Fruit fly (Drosophila melanogaster): ENCODE measurements around the gene Sras.
A peak's percentile ranks its signal among the peaks of the same experiment; 100 is the strongest.

Sras gene

dm6 chr3L:5611732-5612250, 48.2 kb downstream of the Sras start (continued):
- TF ChIP-seq eve (GFP tag; optimal IDR thresholded peaks at IDR 0.05), result peak in 1 of 2 experiments; percentile 94
- TF ChIP-seq croc (GFP tag; conservative IDR thresholded peaks at IDR 0.05), result peak; percentile 78
- peak; percentile 93 for TF ChIP-seq gem (tag; optimal IDR thresholded peaks at IDR 0.05)
- no peak for TF ChIP-seq Bgb (GFP tag; IDR thresholded peaks at IDR 0.05; ENCODE audit: partially characterized antibody)
- peak; percentile 43; the same call in 1 of the 2 replicates for TF ChIP-seq CG32772 (GFP tag; IDR thresholded peaks at IDR 0.05)
- TF ChIP-seq HLH4C (GFP tag; IDR thresholded peaks at IDR 0.05; ENCODE audit: partially characterized antibody), result no peak
- peak; percentile 51 for TF ChIP-seq CG12236 (GFP tag; optimal IDR thresholded peaks at IDR 0.05)
- TF ChIP-seq nerfin-2 (GFP tag; IDR thresholded peaks at IDR 0.05; ENCODE audit: partially characterized antibody), result no peak
- TF ChIP-seq Pdp1 (GFP tag; optimal IDR thresholded peaks at IDR 0.05), result peak; percentile 20 to 91
- TF ChIP-seq CG17359 (tag; optimal IDR thresholded peaks at IDR 0.05), result no peak
- TF ChIP-seq cas (GFP tag; IDR thresholded peaks at IDR 0.05), result no peak
- TF ChIP-seq stwl (tag; optimal IDR thresholded peaks at IDR 0.05), result peak; percentile 30
- TF ChIP-seq CG34422 (GFP tag; IDR thresholded peaks at IDR 0.05), result peak; percentile 68; the same call in 2 of the 3 replicates
- TF ChIP-seq Med (GFP tag), result no peak
- TF ChIP-seq CG8924 (tag; optimal IDR thresholded peaks at IDR 0.05), result peak; percentile 90
- 0 out of 2 replicates have a peak, but pooled peaks have one; percentile 7 for TF ChIP-seq CG9932 (GFP tag; IDR thresholded peaks at IDR 0.05)
- peak; percentile 5 for TF ChIP-seq Sry-δ (GFP tag; optimal IDR thresholded peaks at IDR 0.05)
- peak; percentile 86 for TF ChIP-seq Ets65A (GFP tag)
- TF ChIP-seq pfk (GFP tag; optimal IDR thresholded peaks at IDR 0.05), result no peak
- TF ChIP-seq CG10147 (GFP tag; optimal IDR thresholded peaks at IDR 0.05), result peak; percentile 72
- no peak for TF ChIP-seq her (GFP tag; optimal IDR thresholded peaks at IDR 0.05)
- TF ChIP-seq D19B (GFP tag; optimal IDR thresholded peaks at IDR 0.05), result no peak
- TF ChIP-seq CG10565 (GFP tag; optimal IDR thresholded peaks at IDR 0.05), result peak; percentile 3
- TF ChIP-seq CG2202 (tag; optimal IDR thresholded peaks at IDR 0.05), result peak; percentile 86
- peak; percentile 64 for TF ChIP-seq CG30020 (tag; optimal IDR thresholded peaks at IDR 0.05)
- TF ChIP-seq CG3995 (GFP tag; optimal IDR thresholded peaks at IDR 0.05), result no peak
- no peak for TF ChIP-seq danr (GFP tag; IDR thresholded peaks at IDR 0.05)
- TF ChIP-seq CrebB (tag; optimal IDR thresholded peaks at IDR 0.05), result peak; percentile 76
- TF ChIP-seq CG8290 (GFP tag; optimal IDR thresholded peaks at IDR 0.05), result no peak
- peak in 1 of 2 experiments; percentile 19 for TF ChIP-seq CG8290 (tag; optimal IDR thresholded peaks at IDR 0.05)
- TF ChIP-seq Oli (tag; optimal IDR thresholded peaks at IDR 0.05), result peak; percentile 89
- TF ChIP-seq ac (GFP tag; optimal IDR thresholded peaks at IDR 0.05), result no peak
- TF ChIP-seq CG12219 (GFP tag; optimal IDR thresholded peaks at IDR 0.05), result peak; percentile 83
- peak; percentile 77 for TF ChIP-seq E2f1 (GFP tag; IDR thresholded peaks at IDR 0.05)
- TF ChIP-seq Rx (GFP tag; IDR thresholded peaks at IDR 0.05), result 0 out of 2 replicates have a peak, but pooled peaks have one; percentile 31
- TF ChIP-seq CG7963 (GFP tag; IDR thresholded peaks at IDR 0.05; ENCODE audit: partially characterized antibody), result no peak
- peak; percentile 72 for TF ChIP-seq tin (GFP tag; optimal IDR thresholded peaks at IDR 0.05)
- peak; percentile 2 for TF ChIP-seq CG10274 (GFP tag; optimal IDR thresholded peaks at IDR 0.05)
- TF ChIP-seq D (optimal IDR thresholded peaks at IDR 0.05), result no peak
- peak; percentile 81 for TF ChIP-seq D (GFP tag; optimal IDR thresholded peaks at IDR 0.05)
- TF ChIP-seq sob (GFP tag; IDR thresholded peaks at IDR 0.05), result peak; percentile 65
- peak; percentile 6 for TF ChIP-seq CG17186 (GFP tag; optimal IDR thresholded peaks at IDR 0.05)
- peak; percentile 83 for TF ChIP-seq CG2875 (GFP tag; optimal IDR thresholded peaks at IDR 0.05)
- TF ChIP-seq CG4282 (GFP tag; optimal IDR thresholded peaks at IDR 0.05), result no peak
- peak; percentile 43 for TF ChIP-seq jing (GFP tag; optimal IDR thresholded peaks at IDR 0.05)
- TF ChIP-seq abd-A (tag; optimal IDR thresholded peaks at IDR 0.05), result peak; percentile 17
- peak; percentile 94 for TF ChIP-seq CG18262 (tag; optimal IDR thresholded peaks at IDR 0.05)
- peak; percentile 92 for TF ChIP-seq CG2678 (tag; optimal IDR thresholded peaks at IDR 0.05)
- peak; percentile 73 for TF ChIP-seq CG4707 (GFP tag; optimal IDR thresholded peaks at IDR 0.05)
- no peak for TF ChIP-seq Doc3 (GFP tag; IDR thresholded peaks at IDR 0.05; ENCODE audit: partially characterized antibody)
